Worm (Caenorhabditis elegans): ENCODE measurements around the gene ZK899.6.

DNA sequence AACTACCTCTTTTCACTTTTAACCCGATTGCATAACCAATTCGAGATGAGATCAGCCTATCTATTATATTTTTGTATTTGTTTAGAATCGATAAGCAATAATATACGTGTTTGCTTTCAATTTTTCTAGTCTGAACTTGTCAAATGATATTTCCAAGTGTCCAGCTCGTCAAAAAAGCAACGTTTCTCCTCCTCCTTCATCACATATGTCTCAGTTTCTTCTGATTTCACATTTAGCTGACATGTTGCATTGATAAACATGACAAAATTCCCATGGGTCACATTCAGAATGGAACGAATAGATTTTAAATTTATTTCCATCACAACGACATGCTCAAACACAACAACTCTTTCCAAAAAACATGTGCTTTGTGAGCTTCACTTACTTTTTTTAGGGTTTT, 36.2 kb downstream of the ZK899.6 start:
- no peak for TF ChIP-seq him-1 (tag; optimal IDR thresholded peaks at IDR 0.05)
- TF ChIP-seq dao-5 (tag; optimal IDR thresholded peaks at IDR 0.05) = no peak
